Fruit fly (Drosophila melanogaster) whole organism, embryonic: ENCODE measurements around the gene pyx.
A peak's percentile ranks its signal among the peaks of the same experiment; 100 is the strongest.

ENCODE experiments used
- Ada2b ChIP-seq: fragments of 200-800 bp; sonication (Bioruptor generic); IDR thresholded peaks from 2 replicates; pipeline ENCODE4 v1.3.6; 2022; ENCODE audit warnings: missing biosample characterization, missing genetic modification characterization
- Asciz ChIP-seq: fragments of 200-800 bp; sonication (Bioruptor generic); optimal IDR thresholded peaks from 2 replicates; lab custom pipeline; 2017; ENCODE audit warnings: missing biosample characterization, mild to moderate bottlenecking, missing genetic modification characterization, missing genetic modification reagents
- Awh ChIP-seq: fragments of 200-800 bp; sonication (Bioruptor generic); IDR thresholded peaks from 2 replicates; pipeline ENCODE4, ENCODE4 v1.3.6; 2022; ENCODE audit warnings: missing biosample characterization, missing genetic modification characterization
- CG10267 ChIP-seq: fragments of 200-800 bp; sonication (Bioruptor generic); optimal IDR thresholded peaks from 2 replicates; lab custom pipeline; 2018; ENCODE audit warnings: missing biosample characterization, mild to moderate bottlenecking, missing genetic modification characterization, moderate library complexity
- CG10366 ChIP-seq: fragments of 200-800 bp; sonication (Bioruptor generic); IDR thresholded peaks from 2 replicates; pipeline ENCODE4 v1.3.6; 2022; ENCODE audit warnings: missing biosample characterization, missing genetic modification characterization
- CG11560 ChIP-seq: fragments of 200-800 bp; sonication (Bioruptor generic); IDR thresholded peaks from 3 replicates; pipeline ENCODE4 v1.3.6; 2022; ENCODE audit warnings: missing biosample characterization, missing genetic modification characterization
- CG12071 ChIP-seq: fragments of 200-800 bp; sonication (Bioruptor generic); optimal IDR thresholded peaks from 3 replicates; lab custom pipeline; 2018; ENCODE audit warnings: missing biosample characterization, mild to moderate bottlenecking, missing genetic modification characterization
- CG1233 ChIP-seq: fragments of 200-800 bp; sonication (Bioruptor generic); optimal IDR thresholded peaks from 4 replicates; lab custom pipeline; 2018; ENCODE audit warnings: missing biosample characterization, mild to moderate bottlenecking, missing genetic modification characterization
- CG13287 ChIP-seq: fragments of 200-800 bp; sonication (Bioruptor generic); IDR thresholded peaks from 2 replicates; pipeline ENCODE4 v1.3.6; 2022; ENCODE audit warnings: missing biosample characterization, missing genetic modification characterization; ENCODE audit not compliant: partially characterized antibody
- CG14667 ChIP-seq: fragments of 200-800 bp; sonication (Bioruptor generic); IDR thresholded peaks from 2 replicates; pipeline ENCODE4 v1.3.6; 2022; ENCODE audit warnings: missing biosample characterization, missing genetic modification characterization
- CG15479 ChIP-seq: fragments of 200-800 bp; sonication (Bioruptor generic); optimal IDR thresholded peaks from 3 replicates; lab custom pipeline; 2019; ENCODE audit warnings: missing biosample characterization, mild to moderate bottlenecking, missing genetic modification characterization, moderate library complexity
- CG17361 ChIP-seq: fragments of 200-800 bp; sonication (Bioruptor generic); IDR thresholded peaks from 3 replicates; pipeline ENCODE4 v1.3.6; 2022; ENCODE audit warnings: missing biosample characterization, missing genetic modification characterization
- CG17385 ChIP-seq: fragments of 200-800 bp; sonication (Bioruptor generic); optimal IDR thresholded peaks from 3 replicates; lab custom pipeline; 2018; ENCODE audit warnings: missing biosample characterization, mild to moderate bottlenecking, missing genetic modification characterization
- CG17829 ChIP-seq: fragments of 200-800 bp; optimal IDR thresholded peaks from 2 replicates; lab custom pipeline; 2019; ENCODE audit warnings: missing biosample characterization, mild to moderate bottlenecking, missing genetic modification characterization, moderate library complexity
- CG2199 ChIP-seq: fragments of 200-800 bp; sonication (Bioruptor generic); IDR thresholded peaks from 3 replicates; pipeline ENCODE4 v1.3.6; 2022; ENCODE audit warnings: missing biosample characterization, missing genetic modification characterization
- CG2678 ChIP-seq: fragments of 200-800 bp; sonication (Bioruptor generic); optimal IDR thresholded peaks from 3 replicates; lab custom pipeline; 2019; ENCODE audit warnings: missing biosample characterization, mild to moderate bottlenecking, missing genetic modification characterization, moderate library complexity
- CG30020 ChIP-seq: fragments of 200-800 bp; optimal IDR thresholded peaks from 2 replicates; lab custom pipeline; 2019; ENCODE audit warnings: missing biosample characterization, mild to moderate bottlenecking, missing genetic modification characterization, moderate library complexity
- CG3726 ChIP-seq: fragments of 200-800 bp; sonication (Bioruptor generic); IDR thresholded peaks from 3 replicates; pipeline ENCODE4, ENCODE4 v1.3.6; 2022; ENCODE audit warnings: missing biosample characterization, missing genetic modification characterization
- CG5953 ChIP-seq: fragments of 200-800 bp; sonication (Bioruptor generic); IDR thresholded peaks from 2 replicates; pipeline ENCODE4 v1.3.6; 2022; ENCODE audit warnings: missing biosample characterization, missing genetic modification characterization
- CG8944 ChIP-seq: fragments of 200-800 bp; sonication (Bioruptor generic); optimal IDR thresholded peaks from 3 replicates; lab custom pipeline; 2016; ENCODE audit warnings: missing biosample characterization, missing genetic modification characterization
- CTCF ChIP-seq: fragments of 200-800 bp; sonication (Bioruptor generic); optimal IDR thresholded peaks from 2 replicates; lab custom pipeline; 2017; ENCODE audit warnings: missing biosample characterization, mild to moderate bottlenecking, missing genetic modification characterization, moderate library complexity
- D19A ChIP-seq: fragments of 200-800 bp; optimal IDR thresholded peaks from 3 replicates; lab custom pipeline; 2019; ENCODE audit warnings: missing biosample characterization, mild to moderate bottlenecking, missing genetic modification characterization, moderate library complexity
- Dfd ChIP-seq, 2 experiments: fragments of >200 bp; optimal IDR thresholded peaks; 2 replicates each; lab custom pipeline; 2017; ENCODE audit warnings: missing biosample characterization in 2 of 2, missing genetic modification characterization in 2 of 2
- Dll ChIP-seq: fragments of 200-800 bp; sonication (Bioruptor generic); IDR thresholded peaks from 4 replicates; pipeline ENCODE4 v1.3.6; 2022; ENCODE audit warnings: missing biosample characterization, missing genetic modification characterization; ENCODE audit not compliant: partially characterized antibody
- Hsf ChIP-seq: fragments of 200-800 bp; sonication (Bioruptor generic); optimal IDR thresholded peaks from 3 replicates; lab custom pipeline; 2016; ENCODE audit warnings: missing biosample characterization, missing genetic modification characterization
- MBD-R2 ChIP-seq: fragments of 200-800 bp; sonication (Bioruptor generic); IDR thresholded peaks from 2 replicates; pipeline ENCODE4 v1.3.6; 2022; ENCODE audit warnings: missing biosample characterization, missing genetic modification characterization
- NC2β ChIP-seq: fragments of 200-800 bp; sonication (Bioruptor generic); optimal IDR thresholded peaks from 2 replicates; lab custom pipeline; 2016; ENCODE audit warnings: missing biosample characterization, missing genetic modification characterization
- NK7.1 ChIP-seq: fragments of 200-800 bp; sonication (Bioruptor generic); optimal IDR thresholded peaks from 3 replicates; lab custom pipeline; 2016; ENCODE audit warnings: missing biosample characterization, missing genetic modification characterization
- Opbp ChIP-seq: fragments of 200-800 bp; sonication (Bioruptor generic); IDR thresholded peaks from 3 replicates; pipeline ENCODE4 v1.3.6; 2022; ENCODE audit warnings: missing biosample characterization, missing genetic modification characterization; ENCODE audit not compliant: partially characterized antibody
- amos ChIP-seq: fragments of 200-800 bp; sonication (Bioruptor generic); IDR thresholded peaks from 2 replicates; pipeline ENCODE4 v1.3.6; 2022; ENCODE audit warnings: missing biosample characterization, missing genetic modification characterization; ENCODE audit not compliant: partially characterized antibody
- bowl ChIP-seq: fragments of 200-800 bp; sonication (Bioruptor generic); IDR thresholded peaks from 2 replicates; pipeline ENCODE4 v1.3.6; 2022; ENCODE audit warnings: missing biosample characterization, missing genetic modification characterization
- br ChIP-seq: fragments of >200 bp; optimal IDR thresholded peaks from 2 replicates; lab custom pipeline; 2017
- cg ChIP-seq: fragments of 200-800 bp; sonication (Bioruptor generic); optimal IDR thresholded peaks from 3 replicates; lab custom pipeline; 2019; ENCODE audit warnings: missing biosample characterization, mild to moderate bottlenecking, missing genetic modification characterization, moderate library complexity
- chif ChIP-seq, 2 experiments: fragments of 200-800 bp; sonication (Bioruptor generic); optimal IDR thresholded peaks; 3 replicates each; lab custom pipeline; 2016; ENCODE audit warnings: missing biosample characterization in 2 of 2, missing genetic modification characterization in 2 of 2
- corto ChIP-seq: fragments of 200-800 bp; sonication (Bioruptor generic); optimal IDR thresholded peaks from 2 replicates; lab custom pipeline; 2016; ENCODE audit warnings: missing biosample characterization, mild to moderate bottlenecking, missing genetic modification characterization, moderate library complexity
- cwo ChIP-seq: fragments of 200-800 bp; sonication (Bioruptor generic); optimal IDR thresholded peaks from 3 replicates; lab custom pipeline; 2017; ENCODE audit warnings: missing biosample characterization, missing genetic modification characterization, mild to moderate bottlenecking, moderate library complexity, missing genetic modification reagents
- dm ChIP-seq: fragments of 200-800 bp; sonication (Bioruptor generic); optimal IDR thresholded peaks from 3 replicates; lab custom pipeline; 2016; ENCODE audit warnings: missing biosample characterization, missing genetic modification characterization
- fd64A ChIP-seq: fragments of 200-800 bp; sonication (Bioruptor generic); optimal IDR thresholded peaks from 3 replicates; lab custom pipeline; 2018; ENCODE audit warnings: missing biosample characterization, mild to moderate bottlenecking, missing genetic modification characterization
- her ChIP-seq: fragments of 200-800 bp; sonication (Bioruptor generic); optimal IDR thresholded peaks from 2 replicates; lab custom pipeline; 2016; ENCODE audit warnings: missing biosample characterization, missing genetic modification characterization
- hkb ChIP-seq, 2 experiments: fragments of 200-800 bp in 1 of 2; fragments of >200 bp in 1 of 2; sonication (Bioruptor generic) in 1 of 2; IDR thresholded peaks in 1 of 2; optimal IDR thresholded peaks in 1 of 2; 2 replicates each; pipeline versions ENCODE4 v1.3.6 to Lab custom; 2017 to 2022; ENCODE audit warnings: missing biosample characterization in 1 of 2, missing genetic modification characterization in 1 of 2
- jigr1 ChIP-seq: fragments of 200-800 bp; sonication (Bioruptor generic); IDR thresholded peaks from 3 replicates; pipeline ENCODE4 v1.3.6; 2022; ENCODE audit warnings: missing biosample characterization, missing genetic modification characterization
- onecut ChIP-seq: fragments of 200-800 bp; sonication (Bioruptor generic); IDR thresholded peaks from 2 replicates; pipeline ENCODE4 v1.3.6; 2022; ENCODE audit warnings: missing biosample characterization, missing genetic modification characterization
- pb ChIP-seq: fragments of 200-800 bp; sonication (Bioruptor generic); optimal IDR thresholded peaks from 3 replicates; lab custom pipeline; 2016; ENCODE audit warnings: missing biosample characterization, missing genetic modification characterization
- phol ChIP-seq: fragments of 200-800 bp; sonication (Bioruptor generic); optimal IDR thresholded peaks from 3 replicates; lab custom pipeline; 2018; ENCODE audit warnings: missing biosample characterization, mild to moderate bottlenecking, missing genetic modification characterization, moderate library complexity
- row ChIP-seq: fragments of 200-800 bp; sonication (Bioruptor generic); IDR thresholded peaks from 3 replicates; pipeline ENCODE4 v1.3.6; 2022; ENCODE audit warnings: missing biosample characterization, missing genetic modification characterization
- shn ChIP-seq: fragments of 200-800 bp; sonication (Bioruptor generic); optimal IDR thresholded peaks from 3 replicates; lab custom pipeline; 2016; ENCODE audit warnings: missing biosample characterization, missing genetic modification characterization
- tio ChIP-seq: fragments of 200-800 bp; sonication (Bioruptor generic); optimal IDR thresholded peaks from 2 replicates; lab custom pipeline; 2017; ENCODE audit warnings: missing biosample characterization, missing genetic modification characterization, inconsistent platforms
- ttk ChIP-seq: fragments of 200-800 bp; sonication (Bioruptor generic); IDR thresholded peaks from 2 replicates; pipeline ENCODE4 v2.1.2; 2022; ENCODE audit warnings: missing biosample characterization, missing genetic modification characterization
- zfh2 ChIP-seq: fragments of 200-800 bp; sonication (Bioruptor generic); optimal IDR thresholded peaks from 2 replicates; lab custom pipeline; 2016; ENCODE audit warnings: missing biosample characterization, missing genetic modification characterization

pyx gene

dm6 chr3L:224004-224951, 1.4 kb upstream of the pyx start (continued):
- peak; percentile 69 for TF ChIP-seq Opbp (GFP tag; lab: Robert Waterston, UW)
- no peak for TF ChIP-seq bowl (GFP tag; lab: Robert Waterston, UW)
- no peak for TF ChIP-seq Ada2b
- no peak for TF ChIP-seq CG30020 (tag; lab: Kevin White, UChicago)
- TF ChIP-seq MBD-R2 (GFP tag; lab: Robert Waterston, UW): no peak
- TF ChIP-seq ttk (GFP tag; lab: Robert Waterston, UW): no peak
- TF ChIP-seq CG14667 (GFP tag; lab: Robert Waterston, UW): no peak
- no peak for TF ChIP-seq CG15479
- TF ChIP-seq NC2β (GFP tag; lab: Kevin White, UChicago): no peak
- no peak for TF ChIP-seq CG17385 (GFP tag; lab: Kevin White, UChicago)
- no peak for TF ChIP-seq Hsf (GFP tag; lab: Kevin White, UChicago)
- TF ChIP-seq row: no peak
- peak; percentile 89 for TF ChIP-seq cg (GFP tag; lab: Kevin White, UChicago)
- TF ChIP-seq CG11560 (tag; lab: Robert Waterston, UW): no peak
- TF ChIP-seq CG10366: no peak
- no peak for TF ChIP-seq CG1233 (GFP tag; lab: Kevin White, UChicago)
- no peak for TF ChIP-seq CG10267 (tag; lab: Kevin White, UChicago)
- no peak for TF ChIP-seq CG8944
- no peak for TF ChIP-seq Dfd (GFP tag; optimal IDR thresholded peaks at IDR 0.05; lab: Kevin White, UChicago)
- 0 out of 3 replicates have a peak, but pooled peaks have one; percentile 11 for TF ChIP-seq CG3726
- TF ChIP-seq Awh (GFP tag; lab: Robert Waterston, UW): peak; percentile 32; the same call in 1 of the 2 replicates
- peak; percentile 55; the same call in 1 of the 2 replicates for TF ChIP-seq CG5953
- TF ChIP-seq CG12071 (GFP tag; lab: Kevin White, UChicago): peak; percentile 3
- peak; percentile 3; the same call in 1 of the 2 replicates for TF ChIP-seq onecut (GFP tag; lab: Robert Waterston, UW)
- no peak for TF ChIP-seq zfh2
- no peak for TF ChIP-seq jigr1 (GFP tag; lab: Robert Waterston, UW)
- TF ChIP-seq pb (GFP tag; lab: Kevin White, UChicago): no peak
- no peak for TF ChIP-seq br (lab: Kevin White, UChicago)
- no peak for TF ChIP-seq cwo (GFP tag; lab: Kevin White, UChicago)
- peak; percentile 60 for TF ChIP-seq her (GFP tag; lab: Kevin White, UChicago)
- TF ChIP-seq amos: peak; percentile 49; the same call in 1 of the 2 replicates
- TF ChIP-seq fd64A (GFP tag; lab: Kevin White, UChicago): peak; percentile 1
- no peak for TF ChIP-seq Asciz (GFP tag; lab: Kevin White, UChicago)
- TF ChIP-seq CG17829 (tag; lab: Kevin White, UChicago): no peak
- no peak for TF ChIP-seq CTCF (GFP tag; lab: Kevin White, UChicago)
- peak; percentile 74; the same call in 1 of the 3 replicates for TF ChIP-seq CG2199
- no peak for TF ChIP-seq CG17361 (GFP tag; lab: Robert Waterston, UW)
- TF ChIP-seq shn: no peak
- TF ChIP-seq CG2678: no peak
- peak; percentile 97 for TF ChIP-seq phol
- no peak for TF ChIP-seq D19A (tag; lab: Kevin White, UChicago)
- no peak for TF ChIP-seq dm (GFP tag; lab: Kevin White, UChicago)
- TF ChIP-seq chif (GFP tag; optimal IDR thresholded peaks at IDR 0.05; lab: Kevin White, UChicago): no peak
- TF ChIP-seq NK7.1 (GFP tag; lab: Kevin White, UChicago): no peak
- TF ChIP-seq tio: no peak
- no peak; the same call in 1 of the 2 replicates for TF ChIP-seq CG13287
- peak; percentile 32; the same call in 1 of the 4 replicates for TF ChIP-seq Dll (GFP tag; lab: Robert Waterston, UW)
- TF ChIP-seq hkb (optimal IDR thresholded peaks at IDR 0.05; lab: Kevin White, UChicago): no peak
- TF ChIP-seq hkb (GFP tag; IDR thresholded peaks at IDR 0.05; lab: Robert Waterston, UW): no peak
- TF ChIP-seq corto (GFP tag; lab: Kevin White, UChicago): no peak
